Worm (Caenorhabditis elegans) whole organism, late embryonic: ENCODE results near the gene ceh-19.

ENCODE experiments used
- K09A11.1 ChIP-seq: sonication (generic microtip); optimal IDR thresholded peaks from 2 replicates; lab custom pipeline; 2017; ENCODE audit warnings: antibody characterized with exemption, mild to moderate bottlenecking, missing genetic modification characterization, missing compliant biosample characterization; ENCODE audit not compliant: insufficient read depth
- T23F11.4 ChIP-seq: fragments of 200-800 bp; sonication (Bioruptor generic); optimal IDR thresholded peaks from 2 replicates; lab custom pipeline; 2018; ENCODE audit warnings: mild to moderate bottlenecking, missing genetic modification characterization, missing compliant biosample characterization
- ahr-1 ChIP-seq: sonication (generic microtip); optimal IDR thresholded peaks from 2 replicates; lab custom pipeline; 2016; ENCODE audit warnings: missing genetic modification characterization, missing compliant biosample characterization
- ceh-18 ChIP-seq: sonication (generic microtip); optimal IDR thresholded peaks from 2 replicates; lab custom pipeline; 2016; ENCODE audit warnings: missing genetic modification characterization, missing compliant biosample characterization
- ceh-2 ChIP-seq: sonication (generic microtip); optimal IDR thresholded peaks from 2 replicates; lab custom pipeline; 2016; ENCODE audit warnings: missing genotype, missing genetic modification characterization, missing compliant biosample characterization
- ceh-22 ChIP-seq: sonication (generic microtip); optimal IDR thresholded peaks from 2 replicates; lab custom pipeline; 2017; ENCODE audit warnings: missing biosample characterization, missing genetic modification characterization
- ceh-31 ChIP-seq: sonication (generic microtip); optimal IDR thresholded peaks from 2 replicates; lab custom pipeline; 2016; ENCODE audit warnings: missing genetic modification characterization, missing compliant biosample characterization
- ceh-34 ChIP-seq: sonication (generic microtip); optimal IDR thresholded peaks from 2 replicates; lab custom pipeline; 2016; ENCODE audit warnings: mild to moderate bottlenecking, missing genetic modification characterization, missing compliant biosample characterization
- ceh-45 ChIP-seq: fragments of 200-800 bp; sonication (Bioruptor generic); IDR thresholded peaks from 2 replicates; pipeline ENCODE4 v1.3.6; 2022; ENCODE audit warnings: missing genetic modification reagents, missing genetic modification characterization, missing compliant biosample characterization
- dmd-4 ChIP-seq: sonication (generic microtip); optimal IDR thresholded peaks from 2 replicates; lab custom pipeline; 2016; ENCODE audit warnings: borderline replicate concordance, missing genetic modification characterization, missing compliant biosample characterization
- dve-1 ChIP-seq: sonication (generic microtip); optimal IDR thresholded peaks from 2 replicates; lab custom pipeline; 2017; ENCODE audit warnings: antibody characterized with exemption, mild to moderate bottlenecking, missing genetic modification characterization, missing compliant biosample characterization
- ets-4 ChIP-seq: sonication (generic microtip); optimal IDR thresholded peaks from 2 replicates; lab custom pipeline; 2016; ENCODE audit warnings: missing genetic modification characterization, missing compliant biosample characterization
- eyg-1 ChIP-seq: sonication (generic microtip); optimal IDR thresholded peaks from 2 replicates; lab custom pipeline; 2016; ENCODE audit warnings: missing genotype, missing genetic modification characterization, missing compliant biosample characterization
- fax-1 ChIP-seq: sonication (generic microtip); optimal IDR thresholded peaks from 2 replicates; lab custom pipeline; 2016; ENCODE audit warnings: missing genotype, missing genetic modification characterization, missing compliant biosample characterization
- fkh-10 ChIP-seq: fragments of 150-350 bp; optimal IDR thresholded peaks from 2 replicates; lab custom pipeline; 2014; ENCODE audit warnings: missing biosample characterization, missing genetic modification reagents, missing genetic modification characterization
- gmeb-2 ChIP-seq: sonication (generic microtip); optimal IDR thresholded peaks from 2 replicates; lab custom pipeline; 2016; ENCODE audit warnings: missing genetic modification characterization, inconsistent platforms, missing compliant biosample characterization
- hlh-8 ChIP-seq: sonication (generic microtip); optimal IDR thresholded peaks from 2 replicates; lab custom pipeline; 2016; ENCODE audit warnings: missing genotype, missing genetic modification characterization, missing compliant biosample characterization
- nhr-11 ChIP-seq: fragments of 150-350 bp; optimal IDR thresholded peaks from 2 replicates; lab custom pipeline; 2014; ENCODE audit warnings: missing biosample characterization, missing genetic modification characterization
- nhr-232 ChIP-seq: sonication (generic microtip); optimal IDR thresholded peaks from 2 replicates; lab custom pipeline; 2016; ENCODE audit warnings: missing genetic modification characterization, missing compliant biosample characterization
- npax-4 ChIP-seq: sonication (generic microtip); optimal IDR thresholded peaks from 2 replicates; lab custom pipeline; 2016; ENCODE audit warnings: missing genetic modification characterization, missing compliant biosample characterization
- pag-3 ChIP-seq: sonication (generic microtip); optimal IDR thresholded peaks from 2 replicates; lab custom pipeline; 2016; ENCODE audit warnings: missing compliant biosample characterization, missing genetic modification characterization, borderline replicate concordance
- pax-1 ChIP-seq: fragments of 150-350 bp; optimal IDR thresholded peaks from 2 replicates; lab custom pipeline; 2014; ENCODE audit warnings: missing biosample characterization, missing genetic modification characterization
- pha-2 ChIP-seq: sonication (generic microtip); optimal IDR thresholded peaks from 2 replicates; lab custom pipeline; 2017; ENCODE audit warnings: mild to moderate bottlenecking, missing genetic modification characterization, missing compliant biosample characterization
- pqm-1 ChIP-seq: sonication (generic microtip); optimal IDR thresholded peaks from 2 replicates; lab custom pipeline; 2016; ENCODE audit warnings: missing genetic modification characterization, missing compliant biosample characterization
- pros-1 ChIP-seq: fragments of 150-350 bp; optimal IDR thresholded peaks from 2 replicates; lab custom pipeline; 2014; ENCODE audit warnings: missing biosample characterization, missing genetic modification reagents, missing genetic modification characterization
- rnt-1 ChIP-seq: sonication (generic microtip); optimal IDR thresholded peaks from 2 replicates; lab custom pipeline; 2016; ENCODE audit warnings: missing genetic modification characterization, missing compliant biosample characterization
- sdc-2 ChIP-seq: sonication (generic microtip); optimal IDR thresholded peaks from 2 replicates; lab custom pipeline; 2016; ENCODE audit warnings: missing genotype, missing genetic modification characterization, missing compliant biosample characterization
- syd-9 ChIP-seq: sonication (generic microtip); optimal IDR thresholded peaks from 2 replicates; lab custom pipeline; 2016; ENCODE audit warnings: mild to moderate bottlenecking, missing genetic modification characterization, moderate library complexity, missing compliant biosample characterization
- tbx-7 ChIP-seq: sonication (generic microtip); optimal IDR thresholded peaks from 2 replicates; lab custom pipeline; 2016; ENCODE audit warnings: missing genotype, missing genetic modification characterization, missing compliant biosample characterization
- unc-3 ChIP-seq, 2 experiments: fragments of 200-800 bp in 1 of 2; sonication (Bioruptor generic) in 1 of 2; sonication (generic microtip) in 1 of 2; conservative IDR thresholded peaks in 1 of 2; optimal IDR thresholded peaks in 1 of 2; 2 replicates each; pipeline versions ENCODE4 v1.3.6 to Lab custom; 2016 to 2022; ENCODE audit warnings: missing compliant biosample characterization in 2 of 2, missing genetic modification characterization in 2 of 2, missing genetic modification reagents in 1 of 2
- unc-55 ChIP-seq: sonication (generic microtip); optimal IDR thresholded peaks from 2 replicates; lab custom pipeline; 2017; ENCODE audit warnings: missing biosample characterization, missing genetic modification reagents, missing genetic modification characterization
- unc-86 ChIP-seq: sonication (generic microtip); optimal IDR thresholded peaks from 2 replicates; lab custom pipeline; 2016; ENCODE audit warnings: missing genetic modification characterization, missing compliant biosample characterization
- zip-5 ChIP-seq: sonication (generic microtip); optimal IDR thresholded peaks from 2 replicates; lab custom pipeline; 2016; ENCODE audit warnings: missing genetic modification characterization, missing compliant biosample characterization
- ztf-16 ChIP-seq: sonication (generic microtip); optimal IDR thresholded peaks from 2 replicates; lab custom pipeline; 2017; ENCODE audit warnings: missing genetic modification characterization, missing compliant biosample characterization

ceh-19 gene

ce11 chrIV:7946457-7946856 is 9.3 kb downstream of the ceh-19 start, which contains the start of gene czw-1:
Gene czw-1, minus strand, starts transcription at chrIV:7946825.
- TF ChIP-seq syd-9 (tag; lab: Kevin White, UChicago) (no peak), unc-86 (no peak), tbx-7 (tag; lab: Kevin White, UChicago) (no peak)

ce11 chrIV:7943272-7943671 is 12.5 kb downstream of the ceh-19 start:
- no peak for TF ChIP-seq pag-3 (tag; lab: Kevin White, UChicago)
- peak; percentile 27 for TF ChIP-seq ceh-34 (tag; lab: Kevin White, UChicago)

DNA sequence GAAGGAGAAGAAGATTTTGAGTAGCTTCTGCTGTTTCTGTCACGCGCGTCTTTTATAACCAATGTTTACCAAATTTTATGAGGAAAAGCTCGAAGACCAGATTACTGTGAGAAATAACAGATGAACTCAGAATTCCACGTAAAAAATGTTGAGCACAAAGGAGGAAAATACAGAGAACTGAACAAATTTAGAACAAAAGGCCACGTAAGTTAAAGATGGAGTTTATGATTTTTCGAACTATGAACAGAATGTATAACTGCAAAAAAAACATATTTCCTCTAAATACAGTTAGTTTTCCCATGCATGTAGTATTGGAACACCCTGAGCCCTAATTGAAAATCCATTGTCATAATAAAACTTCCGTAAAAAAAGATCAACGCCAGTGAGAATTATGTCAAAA is 14.8 kb downstream of the ceh-19 start, which contains the start of gene exc-9:
Gene exc-9 (minus strand): TSS at position 101 of the 400 bp plus-strand sequence.
- TF ChIP-seq T23F11.4 (no peak), hlh-8 (tag; lab: Kevin White, UChicago) (no peak), ahr-1 (tag; lab: Kevin White, UChicago) (no peak), ceh-34 (tag; lab: Kevin White, UChicago) (no peak), unc-3 (GFP tag; conservative IDR thresholded peaks at IDR 0.05; lab: Robert Waterston, UW) (no peak), unc-3 (tag; optimal IDR thresholded peaks at IDR 0.05; lab: Kevin White, UChicago) (no peak), tbx-7 (tag; lab: Kevin White, UChicago) (no peak), ztf-16 (tag; lab: Kevin White, UChicago) (no peak)

- TF ChIP-seq unc-55 (GFP tag; lab: Kevin White, UChicago) (no peak), nhr-11 (no peak), fkh-10 (no peak), npax-4 (tag; lab: Kevin White, UChicago) (no peak), ztf-16 (tag; lab: Kevin White, UChicago) (no peak), fax-1 (tag; lab: Kevin White, UChicago) (no peak), dmd-4 (tag; lab: Kevin White, UChicago) (no peak), ceh-18 (tag; lab: Kevin White, UChicago) (no peak), ceh-22 (tag; lab: Kevin White, UChicago) (no peak), pros-1 (tag; lab: Kevin White, UChicago) (no peak), dve-1 (tag; lab: Kevin White, UChicago) (no peak)
Observed at ce11 chrIV:7938834-7939233, 16.9 kb downstream of the ceh-19 start, which contains the start of gene F20D12.7. Gene F20D12.7, minus strand, starts transcription at chrIV:7938934.

ce11 chrIV:7933733-7934132 is 22.0 kb downstream of the ceh-19 start, which contains the start of gene bbs-2:
Gene bbs-2, plus strand, starts transcription at chrIV:7934033.
- no peak for TF ChIP-seq pqm-1
- TF ChIP-seq nhr-232 (tag; lab: Kevin White, UChicago) = no peak
- TF ChIP-seq pros-1 (tag; lab: Kevin White, UChicago) = no peak
- TF ChIP-seq pha-2 (tag; lab: Kevin White, UChicago) = no peak
- TF ChIP-seq ceh-45 = no peak
- TF ChIP-seq dmd-4 (tag; lab: Kevin White, UChicago) = no peak
- TF ChIP-seq nhr-11 = no peak
- TF ChIP-seq ceh-31 (tag; lab: Kevin White, UChicago) = no peak
- TF ChIP-seq rnt-1 = no peak
- TF ChIP-seq sdc-2 (tag; lab: Kevin White, UChicago) = no peak
- TF ChIP-seq gmeb-2 = no peak
- TF ChIP-seq ceh-2 (tag; lab: Kevin White, UChicago) = no peak
- TF ChIP-seq npax-4 (tag; lab: Kevin White, UChicago) = no peak
- TF ChIP-seq K09A11.1 (tag; lab: Kevin White, UChicago) = no peak
- TF ChIP-seq zip-5 (tag; lab: Kevin White, UChicago) = no peak
- no peak for TF ChIP-seq pax-1 (tag; lab: Kevin White, UChicago)
- no peak for TF ChIP-seq eyg-1
- no peak for TF ChIP-seq unc-3 (GFP tag; conservative IDR thresholded peaks at IDR 0.05; lab: Robert Waterston, UW)
- no peak for TF ChIP-seq unc-3 (tag; optimal IDR thresholded peaks at IDR 0.05; lab: Kevin White, UChicago)
- TF ChIP-seq ets-4 = no peak
- TF ChIP-seq, all 69 proteins: peak for 0
